Worm (Caenorhabditis elegans) whole organism, L3 larva: Measurements from ENCODE around the gene snrp-3.

ENCODE experiments used
- ama-1 ChIP-seq: fragments of 150-350 bp; optimal IDR thresholded peaks from 2 replicates; lab custom pipeline; 2018
- ceh-82 ChIP-seq: fragments of 150-350 bp; optimal IDR thresholded peaks from 2 replicates; lab custom pipeline; 2014; ENCODE audit warnings: missing biosample characterization, missing genetic modification characterization
- egl-27 ChIP-seq: sonication (generic microtip); optimal IDR thresholded peaks from 4 replicates; lab custom pipeline; 2017; ENCODE audit warnings: missing biosample characterization, missing genetic modification reagents, missing genetic modification characterization
- eor-1 ChIP-seq, 2 experiments: fragments of 150-350 bp; optimal IDR thresholded peaks; 2 replicates each; lab custom pipeline; 2014 to 2018; ENCODE audit warnings: missing biosample characterization in 2 of 2, missing genetic modification characterization in 2 of 2
- fkh-2 ChIP-seq: fragments of 150-350 bp; optimal IDR thresholded peaks from 2 replicates; lab custom pipeline; 2014; ENCODE audit warnings: missing biosample characterization, missing genetic modification reagents, missing genetic modification characterization
- lin-39 ChIP-seq: fragments of 150-350 bp; optimal IDR thresholded peaks from 2 replicates; lab custom pipeline; 2018; ENCODE audit warnings: missing biosample characterization, missing genetic modification reagents, missing genetic modification characterization
- nfya-1 ChIP-seq: sonication (generic microtip); optimal IDR thresholded peaks from 2 replicates; lab custom pipeline; 2017; ENCODE audit warnings: missing genetic modification characterization, mild to moderate bottlenecking, missing compliant biosample characterization, antibody characterized with exemption, moderate library complexity; ENCODE audit not compliant: insufficient read depth
- nhr-23 ChIP-seq: fragments of 150-350 bp; optimal IDR thresholded peaks from 2 replicates; lab custom pipeline; 2014; ENCODE audit warnings: missing biosample characterization, missing genetic modification reagents, missing genetic modification characterization
- nhr-237 ChIP-seq: fragments of 150-350 bp; optimal IDR thresholded peaks from 2 replicates; lab custom pipeline; 2014; ENCODE audit warnings: missing biosample characterization, missing genetic modification characterization
- pha-4 ChIP-seq: fragments of 150-350 bp; optimal IDR thresholded peaks from 2 replicates; lab custom pipeline; 2014; ENCODE audit warnings: missing biosample characterization, missing genetic modification reagents, missing genetic modification characterization
- pqm-1 ChIP-seq: fragments of 150-350 bp; optimal IDR thresholded peaks from 2 replicates; lab custom pipeline; 2017; ENCODE audit warnings: missing biosample characterization, missing genetic modification characterization, inconsistent platforms
- tbx-2 ChIP-seq: sonication (generic microtip); optimal IDR thresholded peaks from 2 replicates; lab custom pipeline; 2016; ENCODE audit warnings: mild to moderate bottlenecking, missing genetic modification characterization, missing compliant biosample characterization
- unc-62 ChIP-seq: fragments of 150-350 bp; sonication (generic microtip); optimal IDR thresholded peaks from 4 replicates; lab custom pipeline; 2014; ENCODE audit warnings: missing biosample characterization, missing genetic modification reagents, missing genetic modification characterization
- zag-1 ChIP-seq: fragments of 150-350 bp; optimal IDR thresholded peaks from 2 replicates; lab custom pipeline; 2014; ENCODE audit warnings: missing biosample characterization, missing genetic modification characterization

ce11 chrIV:8673733-8674375, 13.8 kb downstream of the snrp-3 start:
- TF ChIP-seq tbx-2 (tag; lab: Kevin White, UChicago): no peak
- no peak for TF ChIP-seq unc-62 (GFP tag; lab: Kevin White, UChicago)
- no peak for TF ChIP-seq ama-1 (lab: Kevin White, UChicago)
- TF ChIP-seq pha-4: no peak
- TF ChIP-seq lin-39 (tag; lab: Kevin White, UChicago): no peak
- TF ChIP-seq nfya-1 (tag; lab: Kevin White, UChicago): no peak
- TF ChIP-seq fkh-2: no peak
- no peak for TF ChIP-seq ceh-82
- no peak for TF ChIP-seq nhr-237 (tag; lab: Kevin White, UChicago)
- TF ChIP-seq eor-1 (tag; optimal IDR thresholded peaks at IDR 0.05; lab: Kevin White, UChicago): no peak
- no peak for TF ChIP-seq pqm-1 (tag; lab: Kevin White, UChicago)
- no peak for TF ChIP-seq zag-1 (tag; lab: Kevin White, UChicago)
- TF ChIP-seq egl-27 (tag; lab: Kevin White, UChicago): no peak
- TF ChIP-seq nhr-23 (tag; lab: Kevin White, UChicago): no peak
